Worm (Caenorhabditis elegans): ENCODE measurements around the gene sdz-38.

ce11 chrII:10029890-10030289 is 48.2 kb upstream of the sdz-38 start, which contains the start of gene ttc-36:
- TF ChIP-seq T26A5.8 (tag; optimal IDR thresholded peaks at IDR 0.05) (no peak), egl-18 (GFP tag; IDR thresholded peaks at IDR 0.05) (no peak), C06A6.2 (GFP tag; conservative IDR thresholded peaks at IDR 0.05) (no peak), unc-130 (GFP tag; optimal IDR thresholded peaks at IDR 0.05) (no peak), ztf-26 (tag; optimal IDR thresholded peaks at IDR 0.05) (no peak), repo-1 (tag; optimal IDR thresholded peaks at IDR 0.05) (no peak), unc-62 (GFP tag; optimal IDR thresholded peaks at IDR 0.05) (no peak), ama-1 (optimal IDR thresholded peaks at IDR 0.05) (no peak), ama-1 (GFP tag; optimal IDR thresholded peaks at IDR 0.05) (no peak)
